Fruit fly (Drosophila melanogaster): Measurements from ENCODE around the gene CG12320.

Gene CG12320

dm6 chr3R:18215300-18215699 lies 37.2 kb downstream of the CG12320 start (continued):
- TF ChIP-seq insv (GFP tag; optimal IDR thresholded peaks at IDR 0.05) (no peak), aop (GFP tag; IDR thresholded peaks at IDR 0.05) (no peak), CG12744 (GFP tag; optimal IDR thresholded peaks at IDR 0.05) (no peak), wek (GFP tag; optimal IDR thresholded peaks at IDR 0.05) (no peak), H2.0 (GFP tag; IDR thresholded peaks at IDR 0.05) (no peak), seq (GFP tag; IDR thresholded peaks at IDR 0.05) (no peak), trem (tag; optimal IDR thresholded peaks at IDR 0.05) (peak; percentile 20), CG18262 (tag; optimal IDR thresholded peaks at IDR 0.05) (no peak), Bteb2 (GFP tag; optimal IDR thresholded peaks at IDR 0.05) (peak; percentile 23), CG3847 (GFP tag; IDR thresholded peaks at IDR 0.05) (no peak), Ptx1 (GFP tag; IDR thresholded peaks at IDR 0.05) (no peak), gcm (GFP tag; optimal IDR thresholded peaks at IDR 0.05) (no peak), CG12391 (tag; optimal IDR thresholded peaks at IDR 0.05) (peak; percentile 41), CG1602 (GFP tag; optimal IDR thresholded peaks at IDR 0.05) (no peak), CG3995 (GFP tag; optimal IDR thresholded peaks at IDR 0.05) (no peak), CG9932 (GFP tag; IDR thresholded peaks at IDR 0.05) (peak; percentile 65), chn (GFP tag; optimal IDR thresholded peaks at IDR 0.05) (no peak), run (tag; optimal IDR thresholded peaks at IDR 0.05) (no peak), Atf6 (GFP tag; IDR thresholded peaks at IDR 0.05) (peak; percentile 10; the same call in 1 of the 2 replicates), E2f1 (GFP tag; IDR thresholded peaks at IDR 0.05) (no peak), CG15514 (GFP tag; optimal IDR thresholded peaks at IDR 0.05) (peak; percentile 69), CG14050 (GFP tag; IDR thresholded peaks at IDR 0.05) (no peak), CG7786 (GFP tag; optimal IDR thresholded peaks at IDR 0.05) (peak; percentile 42), gcm2 (GFP tag; optimal IDR thresholded peaks at IDR 0.05) (no peak), h (optimal IDR thresholded peaks at IDR 0.05) (no peak), cas (GFP tag; IDR thresholded peaks at IDR 0.05) (no peak), Hr39 (optimal IDR thresholded peaks at IDR 0.05) (no peak), tx (GFP tag; optimal IDR thresholded peaks at IDR 0.05) (no peak), rib (GFP tag; IDR thresholded peaks at IDR 0.05) (no peak), CG3726 (GFP tag; IDR thresholded peaks at IDR 0.05) (no peak), ssp (GFP tag; IDR thresholded peaks at IDR 0.05) (no peak), tll (GFP tag; optimal IDR thresholded peaks at IDR 0.05) (no peak), grn (GFP tag; optimal IDR thresholded peaks at IDR 0.05) (no peak), Sox102F (GFP tag; optimal IDR thresholded peaks at IDR 0.05) (peak; percentile 40), amos (GFP tag; IDR thresholded peaks at IDR 0.05; ENCODE audit: partially characterized antibody) (peak; percentile 70), bab2 (GFP tag; optimal IDR thresholded peaks at IDR 0.05) (peak; percentile 38), Bdp1 (GFP tag; optimal IDR thresholded peaks at IDR 0.05) (no peak), lbe (GFP tag; optimal IDR thresholded peaks at IDR 0.05) (no peak), CG16863 (GFP tag; optimal IDR thresholded peaks at IDR 0.05) (peak; percentile 12), CG31388 (GFP tag; optimal IDR thresholded peaks at IDR 0.05) (no peak), Six4 (GFP tag; optimal IDR thresholded peaks at IDR 0.05) (no peak), Chrac-16 (GFP tag; optimal IDR thresholded peaks at IDR 0.05) (peak; percentile 48), nau (GFP tag; optimal IDR thresholded peaks at IDR 0.05) (no peak), stwl (tag; optimal IDR thresholded peaks at IDR 0.05) (peak; percentile 67), esg (GFP tag; conservative IDR thresholded peaks at IDR 0.05) (no peak; the same call in 1 of the 2 replicates), CG15601 (tag; optimal IDR thresholded peaks at IDR 0.05) (no peak), CG17385 (GFP tag; optimal IDR thresholded peaks at IDR 0.05) (no peak), pho (GFP tag; optimal IDR thresholded peaks at IDR 0.05) (no peak), pros (GFP tag; optimal IDR thresholded peaks at IDR 0.05) (no peak), CG16779 (GFP tag; IDR thresholded peaks at IDR 0.05) (no peak), Hr51 (GFP tag; optimal IDR thresholded peaks at IDR 0.05) (peak in 1 of 2 experiments; percentile 19), pan (optimal IDR thresholded peaks at IDR 0.05) (no peak), pan (GFP tag; optimal IDR thresholded peaks at IDR 0.05 in 1 of 2, IDR thresholded peaks at IDR 0.05 in 1 of 2) (no peak)

All from whole organism, embryonic.